Fruit fly (Drosophila melanogaster): ENCODE measurements around the gene CG11891.

CG11891 gene

dm6 chr3R:25275276-25275675 lies 5.3 kb downstream of the CG11891 start:
- TF ChIP-seq Ets96B (tag; optimal IDR thresholded peaks at IDR 0.05) (no peak), CG16779 (tag; optimal IDR thresholded peaks at IDR 0.05) (peak; percentile 2), CG11762 (GFP tag; optimal IDR thresholded peaks at IDR 0.05; ENCODE audit: insufficient read depth) (no peak), vri (GFP tag; optimal IDR thresholded peaks at IDR 0.05) (peak; percentile 63), CG8119 (GFP tag; IDR thresholded peaks at IDR 0.05) (no peak), CG6163 (GFP tag; IDR thresholded peaks at IDR 0.05) (no peak), CG10669 (GFP tag; optimal IDR thresholded peaks at IDR 0.05) (no peak), fkh (GFP tag; optimal IDR thresholded peaks at IDR 0.05) (peak; percentile 71), net (GFP tag; optimal IDR thresholded peaks at IDR 0.05) (no peak)

dm6 chr3R:25277112-25277511 lies 7.1 kb downstream of the CG11891 start, which contains the start of gene CG10513:
CG10513 (minus strand) TSS chr3R:25277212.
- TF ChIP-seq Hr4 (GFP tag; optimal IDR thresholded peaks at IDR 0.05) = no peak
- TF ChIP-seq CG3919 (GFP tag; optimal IDR thresholded peaks at IDR 0.05) = no peak
- TF ChIP-seq vri (GFP tag; optimal IDR thresholded peaks at IDR 0.05) = peak; percentile 6
- no peak for TF ChIP-seq salr (GFP tag; optimal IDR thresholded peaks at IDR 0.05)
- no peak for TF ChIP-seq CG8119 (GFP tag; IDR thresholded peaks at IDR 0.05)
- TF ChIP-seq Ets96B (tag; optimal IDR thresholded peaks at IDR 0.05) = no peak
- TF ChIP-seq CG6276 (GFP tag; optimal IDR thresholded peaks at IDR 0.05) = no peak
- TF ChIP-seq CG4318 (GFP tag; optimal IDR thresholded peaks at IDR 0.05) = no peak

DNA sequence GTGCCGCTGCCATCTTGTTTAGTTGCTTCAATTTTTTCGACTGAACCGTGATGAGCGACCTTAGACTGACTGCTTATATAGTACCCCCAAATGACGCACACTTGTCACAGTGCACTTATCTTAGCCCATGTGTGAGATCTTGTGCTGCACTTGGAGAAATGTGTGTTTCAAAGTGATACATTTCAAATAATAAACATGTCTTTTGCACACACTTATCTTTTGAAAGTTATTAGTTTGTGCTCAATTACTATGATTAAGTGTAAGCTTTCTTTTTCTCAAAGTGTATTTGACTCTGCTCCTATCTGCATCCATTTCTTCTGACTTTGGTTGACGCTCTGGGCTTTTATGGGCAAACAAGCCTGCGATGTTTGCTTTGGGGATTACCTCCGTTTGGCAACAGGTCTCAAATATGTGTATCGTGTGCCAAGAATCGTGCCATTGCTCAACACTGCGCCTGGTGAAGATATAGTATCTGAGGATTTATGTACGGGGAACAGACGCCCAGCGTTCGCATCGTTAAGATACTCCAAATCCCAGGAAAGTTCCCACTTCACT lies 9.9 kb downstream of the CG11891 start, which contains the start of gene CG10514:
CG10514 (minus strand) TSS at position 51 of the 555 bp plus-strand sequence.
- TF ChIP-seq vri (GFP tag; optimal IDR thresholded peaks at IDR 0.05) = peak; percentile 23
- TF ChIP-seq Sox102F (GFP tag; optimal IDR thresholded peaks at IDR 0.05) = peak; percentile 4
- TF ChIP-seq CG1621 (tag; optimal IDR thresholded peaks at IDR 0.05) = no peak
- no peak for TF ChIP-seq CG4318 (GFP tag; optimal IDR thresholded peaks at IDR 0.05)
- TF ChIP-seq ss (GFP tag; optimal IDR thresholded peaks at IDR 0.05) = no peak
- TF ChIP-seq CG32006 (GFP tag; optimal IDR thresholded peaks at IDR 0.05) = no peak
- no peak for TF ChIP-seq esn (GFP tag; optimal IDR thresholded peaks at IDR 0.05)
- TF ChIP-seq Eip75B (GFP tag; optimal IDR thresholded peaks at IDR 0.05) = no peak
- no peak for TF ChIP-seq CG11762 (GFP tag; optimal IDR thresholded peaks at IDR 0.05; ENCODE audit: insufficient read depth)
- TF ChIP-seq achi (GFP tag; optimal IDR thresholded peaks at IDR 0.05) = peak; percentile 12
- peak; percentile 26 for TF ChIP-seq svp (GFP tag)

dm6 chr3R:25281165-25281564 lies 11.2 kb downstream of the CG11891 start, which contains the start of gene CG11892:
CG11892 (plus strand) TSS chr3R:25281548.
- TF ChIP-seq CG3032 (tag; optimal IDR thresholded peaks at IDR 0.05) (no peak), CG6792 (GFP tag; optimal IDR thresholded peaks at IDR 0.05) (no peak), vri (GFP tag; optimal IDR thresholded peaks at IDR 0.05) (peak; percentile 46), CG6276 (GFP tag; optimal IDR thresholded peaks at IDR 0.05) (no peak), Sox102F (GFP tag; optimal IDR thresholded peaks at IDR 0.05) (peak; percentile 23), fkh (GFP tag; optimal IDR thresholded peaks at IDR 0.05) (peak; percentile 90), svp (GFP tag) (peak; percentile 46), Sox15 (GFP tag; optimal IDR thresholded peaks at IDR 0.05) (no peak), CG31627 (GFP tag; optimal IDR thresholded peaks at IDR 0.05) (no peak), ss (GFP tag; optimal IDR thresholded peaks at IDR 0.05) (no peak), fd59A (GFP tag; optimal IDR thresholded peaks at IDR 0.05) (no peak)

DNA sequence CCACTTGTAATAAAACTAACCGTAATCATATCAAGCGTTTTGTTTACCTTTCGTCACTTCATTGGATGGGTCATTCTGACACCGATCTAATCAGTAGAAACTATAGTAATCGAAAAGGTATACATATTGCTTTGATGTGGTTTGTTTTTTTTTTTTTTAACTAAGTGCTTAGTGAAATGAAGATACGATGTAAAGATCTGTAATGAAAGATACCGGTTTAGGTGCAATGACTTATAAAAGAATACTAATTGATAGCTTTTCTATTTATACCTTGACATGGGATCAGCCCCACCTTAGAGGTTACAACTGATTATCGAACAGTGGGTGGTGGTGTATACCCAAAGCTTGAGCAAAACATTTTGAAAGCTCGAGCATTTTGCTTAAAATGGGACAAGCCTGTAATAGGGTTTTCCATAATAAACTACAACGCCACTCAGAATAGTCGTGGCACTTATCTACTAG lies 13.2 kb downstream of the CG11891 start, which contains the start of gene CG31300:
CG31300 (plus strand) TSS at position 412 of the 462 bp plus-strand sequence.
- no peak for TF ChIP-seq CG8119 (GFP tag; IDR thresholded peaks at IDR 0.05)
- TF ChIP-seq CG34406 (GFP tag; optimal IDR thresholded peaks at IDR 0.05) = no peak

- TF ChIP-seq svp (GFP tag) (no peak), fd59A (GFP tag; optimal IDR thresholded peaks at IDR 0.05) (no peak), fkh (GFP tag; optimal IDR thresholded peaks at IDR 0.05) (no peak), CG15336 (GFP tag; IDR thresholded peaks at IDR 0.05) (no peak), Ets96B (tag; optimal IDR thresholded peaks at IDR 0.05) (no peak), Sox15 (GFP tag; optimal IDR thresholded peaks at IDR 0.05) (no peak), vri (GFP tag; optimal IDR thresholded peaks at IDR 0.05) (no peak)
Measured at dm6 chr3R:25285173-25285572, 15.2 kb downstream of the CG11891 start, which contains the start of gene CG31104. CG31104 (plus strand) TSS chr3R:25285473.
